Worm (Caenorhabditis elegans): Measurements from ENCODE around the gene nhr-9.

DNA sequence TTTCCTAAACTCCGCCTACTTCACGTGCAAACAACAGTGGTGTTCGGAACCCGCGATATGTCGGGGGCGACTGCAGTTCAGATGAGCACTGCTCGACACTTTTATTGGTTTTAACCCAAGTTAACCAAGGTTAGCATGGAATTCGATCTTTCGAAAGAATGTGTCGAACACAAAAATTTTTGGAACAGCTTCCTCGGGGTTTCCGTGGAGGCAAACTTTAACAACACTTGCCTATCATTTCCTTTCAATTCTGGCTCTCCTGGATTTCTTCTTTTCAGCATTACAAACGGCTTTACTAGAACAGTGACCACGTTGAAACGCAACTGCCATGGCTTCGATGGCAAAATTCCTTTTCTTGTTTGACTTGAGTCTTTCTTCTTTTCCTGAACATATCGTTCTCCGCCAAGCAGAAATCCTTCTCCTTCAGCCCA lies 46.0 kb downstream of the nhr-9 start:
- no peak for TF ChIP-seq him-1 (tag; optimal IDR thresholded peaks at IDR 0.05)
- TF ChIP-seq dao-5 (tag; optimal IDR thresholded peaks at IDR 0.05), result no peak
